Worm (Caenorhabditis elegans) whole organism, late embryonic: ENCODE results near the gene str-171.

Experiments used
- C08G9.2 ChIP-seq: sonication (generic microtip); optimal IDR thresholded peaks from 2 replicates; lab custom pipeline; 2016; ENCODE audit warnings: mild to moderate bottlenecking, missing genetic modification characterization, moderate library complexity, missing compliant biosample characterization
- C38D4.7 ChIP-seq: fragments of 200-800 bp; sonication (Bioruptor generic); optimal IDR thresholded peaks from 2 replicates; lab custom pipeline; 2018; ENCODE audit warnings: mild to moderate bottlenecking, missing genetic modification characterization, moderate library complexity, missing compliant biosample characterization
- F13H6.1 ChIP-seq: sonication (generic microtip); optimal IDR thresholded peaks from 2 replicates; lab custom pipeline; 2016; ENCODE audit warnings: missing genetic modification characterization, missing compliant biosample characterization
- T23F11.4 ChIP-seq: fragments of 200-800 bp; sonication (Bioruptor generic); optimal IDR thresholded peaks from 2 replicates; lab custom pipeline; 2018; ENCODE audit warnings: mild to moderate bottlenecking, missing genetic modification characterization, missing compliant biosample characterization
- ahr-1 ChIP-seq: sonication (generic microtip); optimal IDR thresholded peaks from 2 replicates; lab custom pipeline; 2016; ENCODE audit warnings: missing genetic modification characterization, missing compliant biosample characterization
- ama-1 ChIP-seq: fragments of 150-350 bp; optimal IDR thresholded peaks from 2 replicates; lab custom pipeline; 2014
- ceh-14 ChIP-seq: sonication (generic microtip); optimal IDR thresholded peaks from 2 replicates; lab custom pipeline; 2016; ENCODE audit warnings: missing genotype, missing genetic modification characterization, missing compliant biosample characterization
- ceh-2 ChIP-seq: sonication (generic microtip); optimal IDR thresholded peaks from 2 replicates; lab custom pipeline; 2016; ENCODE audit warnings: missing genotype, missing genetic modification characterization, missing compliant biosample characterization
- ceh-31 ChIP-seq: sonication (generic microtip); optimal IDR thresholded peaks from 2 replicates; lab custom pipeline; 2016; ENCODE audit warnings: missing genetic modification characterization, missing compliant biosample characterization
- ceh-34 ChIP-seq: sonication (generic microtip); optimal IDR thresholded peaks from 2 replicates; lab custom pipeline; 2016; ENCODE audit warnings: mild to moderate bottlenecking, missing genetic modification characterization, missing compliant biosample characterization
- ets-4 ChIP-seq: sonication (generic microtip); optimal IDR thresholded peaks from 2 replicates; lab custom pipeline; 2016; ENCODE audit warnings: missing genetic modification characterization, missing compliant biosample characterization
- fkh-10 ChIP-seq: fragments of 150-350 bp; optimal IDR thresholded peaks from 2 replicates; lab custom pipeline; 2014; ENCODE audit warnings: missing biosample characterization, missing genetic modification reagents, missing genetic modification characterization
- fkh-6 ChIP-seq: sonication (generic microtip); optimal IDR thresholded peaks from 2 replicates; lab custom pipeline; 2016; ENCODE audit warnings: missing genetic modification characterization, missing compliant biosample characterization
- gmeb-2 ChIP-seq: sonication (generic microtip); optimal IDR thresholded peaks from 2 replicates; lab custom pipeline; 2016; ENCODE audit warnings: missing genetic modification characterization, inconsistent platforms, missing compliant biosample characterization
- hlh-13 ChIP-seq: fragments of 200-800 bp; sonication (Bioruptor generic); optimal IDR thresholded peaks from 2 replicates; lab custom pipeline; 2018; ENCODE audit warnings: mild to moderate bottlenecking, missing genetic modification characterization, missing compliant biosample characterization
- lim-6 ChIP-seq: sonication (generic microtip); optimal IDR thresholded peaks from 2 replicates; lab custom pipeline; 2016; ENCODE audit warnings: missing genetic modification characterization, missing compliant biosample characterization
- lin-11 ChIP-seq: fragments of 200-800 bp; sonication (Bioruptor generic); optimal IDR thresholded peaks from 2 replicates; lab custom pipeline; 2018; ENCODE audit warnings: mild to moderate bottlenecking, missing genetic modification characterization, missing compliant biosample characterization
- nfya-1 ChIP-seq: sonication (generic microtip); optimal IDR thresholded peaks from 2 replicates; lab custom pipeline; 2017; ENCODE audit warnings: missing genetic modification characterization, mild to moderate bottlenecking, missing compliant biosample characterization, antibody characterized with exemption, moderate library complexity
- nhr-11 ChIP-seq: fragments of 150-350 bp; optimal IDR thresholded peaks from 2 replicates; lab custom pipeline; 2014; ENCODE audit warnings: missing biosample characterization, missing genetic modification characterization
- npax-4 ChIP-seq: sonication (generic microtip); optimal IDR thresholded peaks from 2 replicates; lab custom pipeline; 2016; ENCODE audit warnings: missing genetic modification characterization, missing compliant biosample characterization
- pax-1 ChIP-seq: fragments of 150-350 bp; optimal IDR thresholded peaks from 2 replicates; lab custom pipeline; 2014; ENCODE audit warnings: missing biosample characterization, missing genetic modification characterization
- pha-2 ChIP-seq: sonication (generic microtip); optimal IDR thresholded peaks from 2 replicates; lab custom pipeline; 2017; ENCODE audit warnings: mild to moderate bottlenecking, missing genetic modification characterization, missing compliant biosample characterization
- pqm-1 ChIP-seq: sonication (generic microtip); optimal IDR thresholded peaks from 2 replicates; lab custom pipeline; 2016; ENCODE audit warnings: missing genetic modification characterization, missing compliant biosample characterization
- rnt-1 ChIP-seq: sonication (generic microtip); optimal IDR thresholded peaks from 2 replicates; lab custom pipeline; 2016; ENCODE audit warnings: missing genetic modification characterization, missing compliant biosample characterization
- sdc-2 ChIP-seq: sonication (generic microtip); optimal IDR thresholded peaks from 2 replicates; lab custom pipeline; 2016; ENCODE audit warnings: missing genotype, missing genetic modification characterization, missing compliant biosample characterization
- tbx-7 ChIP-seq: sonication (generic microtip); optimal IDR thresholded peaks from 2 replicates; lab custom pipeline; 2016; ENCODE audit warnings: missing genotype, missing genetic modification characterization, missing compliant biosample characterization
- ttx-3 ChIP-seq: sonication (generic microtip); optimal IDR thresholded peaks from 2 replicates; lab custom pipeline; 2016; ENCODE audit warnings: missing genetic modification reagents, missing genetic modification characterization, missing compliant biosample characterization
- unc-3 ChIP-seq, 2 experiments: fragments of 200-800 bp in 1 of 2; sonication (Bioruptor generic) in 1 of 2; sonication (generic microtip) in 1 of 2; conservative IDR thresholded peaks in 1 of 2; optimal IDR thresholded peaks in 1 of 2; 2 replicates each; pipeline versions ENCODE4 v1.3.6 to Lab custom; 2016 to 2022; ENCODE audit warnings: missing compliant biosample characterization in 2 of 2, missing genetic modification characterization in 2 of 2, missing genetic modification reagents in 1 of 2
- unc-42 ChIP-seq: sonication (generic microtip); optimal IDR thresholded peaks from 2 replicates; lab custom pipeline; 2016; ENCODE audit warnings: missing genotype, missing genetic modification characterization, missing compliant biosample characterization
- unc-55 ChIP-seq: sonication (generic microtip); optimal IDR thresholded peaks from 2 replicates; lab custom pipeline; 2017; ENCODE audit warnings: missing biosample characterization, missing genetic modification reagents, missing genetic modification characterization
- unc-86 ChIP-seq: sonication (generic microtip); optimal IDR thresholded peaks from 2 replicates; lab custom pipeline; 2016; ENCODE audit warnings: missing genetic modification characterization, missing compliant biosample characterization
- zip-5 ChIP-seq: sonication (generic microtip); optimal IDR thresholded peaks from 2 replicates; lab custom pipeline; 2016; ENCODE audit warnings: missing genetic modification characterization, missing compliant biosample characterization
- ztf-16 ChIP-seq: sonication (generic microtip); optimal IDR thresholded peaks from 2 replicates; lab custom pipeline; 2017; ENCODE audit warnings: missing genetic modification characterization, missing compliant biosample characterization

The str-171 gene

DNA sequence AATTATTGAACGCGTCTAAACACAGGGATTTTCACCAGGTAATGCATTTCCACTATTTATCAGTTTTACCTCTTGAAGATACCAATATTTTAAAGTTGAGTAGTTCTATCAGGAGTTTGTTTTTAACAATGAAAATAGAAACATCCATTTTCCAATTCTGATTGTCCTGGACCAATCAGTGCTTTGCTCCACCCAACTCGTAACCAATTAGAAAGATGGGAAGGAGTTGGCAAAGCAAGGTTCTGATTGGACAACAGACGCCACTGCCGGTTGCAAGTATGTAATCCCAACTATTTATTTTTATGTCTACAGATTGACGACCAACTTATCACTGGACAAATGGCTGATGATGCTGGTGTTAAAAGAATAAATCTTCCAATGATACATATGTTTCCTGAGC, 17.9 kb upstream of the str-171 start:
- TF ChIP-seq nfya-1 (tag; lab: Kevin White, UChicago) (peak; percentile 69), nhr-11 (tag; lab: Kevin White, UChicago) (no peak), unc-86 (no peak)

DNA sequence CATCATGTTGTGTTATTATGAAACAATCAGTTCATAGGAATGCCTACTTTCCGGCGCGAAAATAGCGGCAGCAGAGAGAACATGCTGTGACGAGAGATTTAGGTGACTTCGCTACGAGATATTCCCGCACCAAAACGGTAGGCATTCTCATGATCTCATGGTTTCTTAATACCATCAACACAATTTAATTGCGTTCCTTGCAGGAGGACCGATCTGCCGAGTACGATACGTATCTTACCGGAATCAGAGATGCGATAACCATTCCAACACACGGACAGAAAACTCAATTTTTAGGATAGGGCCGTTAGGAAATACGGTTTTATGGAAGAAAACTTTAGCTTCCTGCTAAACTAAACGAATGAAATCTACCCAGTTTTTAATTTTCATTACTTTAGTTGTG, 16.5 kb upstream of the str-171 start, which contains the start of gene T09F5.1:
T09F5.1 (plus strand) TSS at position 301 of the 400 bp plus-strand sequence.
- TF ChIP-seq rnt-1 (tag; lab: Kevin White, UChicago) = peak; percentile 5
- TF ChIP-seq ceh-2 (tag; lab: Kevin White, UChicago) = no peak
- TF ChIP-seq ceh-14 = no peak

DNA sequence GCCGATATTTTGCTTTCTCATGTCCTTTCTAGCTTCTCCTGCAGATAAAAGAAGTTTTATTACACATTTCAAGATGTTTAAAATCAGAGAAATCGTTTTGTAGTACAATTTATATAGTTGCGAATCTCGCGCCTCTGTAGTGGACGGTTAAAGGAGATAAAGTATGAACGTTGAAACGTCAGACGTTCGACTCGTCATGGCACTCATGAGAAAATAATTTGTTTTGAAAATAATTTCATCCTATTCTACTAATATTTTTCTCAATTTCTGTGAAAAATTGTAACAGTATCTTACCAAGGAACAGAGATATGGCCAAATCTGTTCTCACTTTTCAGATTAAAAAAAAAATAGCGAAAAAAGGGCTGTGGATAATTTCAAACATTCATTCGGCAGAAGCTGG, 15.5 kb upstream of the str-171 start, which contains the start of gene T09F5.20:
T09F5.20 (minus strand) TSS at position 101 of the 400 bp plus-strand sequence.
- TF ChIP-seq fkh-10 (GFP tag; lab: Kevin White, UChicago) = no peak
- TF ChIP-seq unc-42 (tag; lab: Kevin White, UChicago) = no peak
- no peak for TF ChIP-seq unc-55 (GFP tag; lab: Kevin White, UChicago)
- TF ChIP-seq ama-1 (lab: Kevin White, UChicago) = no peak
- TF ChIP-seq npax-4 (tag; lab: Kevin White, UChicago) = no peak
- TF ChIP-seq unc-3 (GFP tag; conservative IDR thresholded peaks at IDR 0.05; lab: Robert Waterston, UW) = no peak
- no peak for TF ChIP-seq unc-3 (tag; optimal IDR thresholded peaks at IDR 0.05; lab: Kevin White, UChicago)
- TF ChIP-seq ets-4 (tag; lab: Kevin White, UChicago) = no peak
- TF ChIP-seq C38D4.7 = no peak

DNA sequence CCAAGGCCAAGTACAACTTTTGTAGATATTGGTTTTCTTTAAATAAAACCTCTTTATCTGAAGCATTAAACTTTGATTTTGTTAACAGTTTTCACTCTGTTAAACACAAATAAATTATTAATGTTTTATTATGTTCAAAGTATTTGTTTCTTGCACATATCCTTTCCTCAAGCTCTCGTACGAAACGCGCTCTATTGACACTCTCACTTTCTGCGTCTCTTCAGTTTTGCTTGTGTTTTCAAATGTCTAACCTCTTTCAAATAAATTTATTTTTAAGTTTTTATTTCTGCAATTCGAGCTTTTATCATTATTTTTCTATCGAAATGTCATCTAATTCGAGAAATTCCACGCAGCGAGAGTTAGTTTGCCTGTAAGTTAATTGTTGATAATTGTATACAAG, 11.5 kb upstream of the str-171 start, which contains the start of gene K08F9.4:
K08F9.4 (plus strand) TSS at position 222 of the 400 bp plus-strand sequence.
- TF ChIP-seq tbx-7 (tag; lab: Kevin White, UChicago) (no peak), pax-1 (tag; lab: Kevin White, UChicago) (peak; percentile 54), ceh-31 (tag; lab: Kevin White, UChicago) (peak; percentile 16), lim-6 (tag; lab: Kevin White, UChicago) (no peak)

DNA sequence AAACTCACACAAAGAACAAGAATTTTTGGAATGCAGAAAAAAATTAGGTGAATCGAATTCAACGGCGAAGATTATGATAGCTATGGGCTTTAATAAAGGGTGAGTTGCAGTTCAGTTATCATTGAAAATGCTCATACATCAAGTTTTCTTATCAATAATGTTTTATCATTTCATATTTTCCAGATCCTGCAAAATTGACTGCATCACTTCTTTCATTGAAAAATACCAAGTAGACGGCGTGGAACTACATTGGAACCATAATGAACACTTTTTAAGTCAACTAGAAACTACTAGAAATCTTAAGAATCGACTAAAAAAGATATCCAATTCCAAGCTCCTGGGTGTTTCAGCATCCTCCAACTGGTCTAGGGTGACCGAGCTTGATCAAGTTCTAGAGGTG, 11.0 kb upstream of the str-171 start, which contains the start of gene K08F9.1:
K08F9.1 (minus strand) TSS at position 101 of the 400 bp plus-strand sequence.
- TF ChIP-seq unc-55 (GFP tag; lab: Kevin White, UChicago) = no peak
- no peak for TF ChIP-seq ttx-3 (tag; lab: Kevin White, UChicago)
- no peak for TF ChIP-seq pha-2
- no peak for TF ChIP-seq ztf-16
- no peak for TF ChIP-seq F13H6.1 (tag; lab: Kevin White, UChicago)
- TF ChIP-seq sdc-2 (tag; lab: Kevin White, UChicago) = no peak
- TF ChIP-seq fkh-6 = no peak
- no peak for TF ChIP-seq ahr-1 (tag; lab: Kevin White, UChicago)
- TF ChIP-seq pqm-1 = no peak
- no peak for TF ChIP-seq unc-42 (tag; lab: Kevin White, UChicago)
- TF ChIP-seq nhr-11 (tag; lab: Kevin White, UChicago) = no peak
- no peak for TF ChIP-seq zip-5 (tag; lab: Kevin White, UChicago)

DNA sequence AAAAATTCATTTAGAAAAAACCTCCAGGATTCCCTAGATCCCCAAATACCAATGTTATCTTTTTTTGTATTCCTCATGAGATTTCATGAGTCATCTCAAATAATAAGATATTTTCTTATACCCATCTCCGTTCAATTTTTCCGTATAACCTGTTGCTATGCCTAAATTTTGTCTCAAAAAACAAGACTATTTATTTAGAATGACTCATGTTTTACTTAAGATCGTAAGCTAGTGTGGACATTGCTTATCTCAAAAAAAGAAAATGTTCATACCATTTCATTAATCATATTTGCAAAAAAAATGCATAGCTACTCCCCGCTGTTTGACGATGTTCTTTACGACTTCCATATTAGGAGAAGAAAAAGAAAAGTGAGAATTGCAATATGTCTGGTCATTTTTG, 7.9 kb upstream of the str-171 start, which contains the start of gene K08F9.3:
K08F9.3 (plus strand) TSS at position 301 of the 400 bp plus-strand sequence.
- no peak for TF ChIP-seq ceh-34
- no peak for TF ChIP-seq nhr-11 (tag; lab: Kevin White, UChicago)
- TF ChIP-seq gmeb-2 (tag; lab: Kevin White, UChicago) = no peak
- no peak for TF ChIP-seq hlh-13 (GFP tag; lab: Kevin White, UChicago)
- TF ChIP-seq unc-86 = no peak
- TF ChIP-seq unc-55 (GFP tag; lab: Kevin White, UChicago) = no peak
- TF ChIP-seq T23F11.4 = no peak
- TF ChIP-seq lin-11 (tag; lab: Kevin White, UChicago) = no peak
- TF ChIP-seq C08G9.2 (tag; lab: Kevin White, UChicago) = no peak
